Worm (Caenorhabditis elegans): ENCODE data around the gene srz-44.
"Not testable (repeated sequence)": the region's sequence is repeated elsewhere in the genome, so short reads cannot be mapped to it uniquely, and the experiment has no call there.

DNA sequence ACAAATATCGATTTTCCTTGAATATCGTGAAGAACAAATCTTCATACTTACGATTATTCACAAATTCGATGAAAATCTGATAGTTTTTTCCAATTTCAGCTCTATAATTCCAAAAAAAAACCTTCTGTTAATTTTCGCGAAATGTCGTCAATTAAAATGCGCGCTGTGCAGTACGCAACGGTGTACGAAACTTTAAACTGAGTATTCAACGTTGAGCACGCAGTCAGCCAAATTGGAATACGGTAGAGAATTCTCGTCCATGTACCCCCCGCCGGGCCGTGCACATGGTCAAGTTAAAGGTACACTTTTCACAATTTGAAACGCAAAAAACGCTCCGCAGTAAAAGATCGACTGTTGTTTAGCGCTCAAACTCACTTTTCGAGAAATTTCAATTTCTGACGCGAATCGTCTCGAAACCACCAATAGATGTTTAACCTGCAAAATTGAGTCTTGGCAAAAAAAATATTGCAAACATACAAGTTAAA is 48.5 kb downstream of the srz-44 start, which contains the start of gene F28F8.7:
- not testable (repeated sequence) for TF ChIP-seq pha-4 (tag; optimal IDR thresholded peaks at IDR 0.05); bed-3 (GFP tag; optimal IDR thresholded peaks at IDR 0.05)

All from whole organism, mixed stage, embryonic.